Worm (Caenorhabditis elegans) whole organism, L4 larva: ENCODE results near the gene Y69E1A.4.

Source experiments
- F44E2.7 ChIP-seq: fragments of 200-800 bp; sonication (Bioruptor generic); IDR thresholded peaks from 2 replicates; pipeline ENCODE4 v2.1.2; 2022; ENCODE audit warnings: missing genetic modification characterization, missing compliant biosample characterization
- ZK337.2 ChIP-seq: fragments of 200-800 bp; sonication (Bioruptor generic); IDR thresholded peaks from 2 replicates; pipeline ENCODE4 v1.3.6; 2022; ENCODE audit warnings: missing genetic modification reagents, missing genetic modification characterization, missing compliant biosample characterization
- ZK546.5 ChIP-seq, 2 experiments: sonication (generic microtip); optimal IDR thresholded peaks; 2 replicates each; lab custom pipeline; 2017; ENCODE audit warnings: missing biosample characterization in 2 of 2, missing genetic modification characterization in 2 of 2
- aha-1 ChIP-seq: fragments of 150-350 bp; peaks from one replicate; lab custom pipeline; 2014; ENCODE audit warnings: missing biosample characterization, missing genetic modification characterization
- ceh-28 ChIP-seq: fragments of 150-350 bp; optimal IDR thresholded peaks from 2 replicates; lab custom pipeline; 2014; ENCODE audit warnings: missing biosample characterization, missing genetic modification reagents, missing genetic modification characterization
- ceh-32 ChIP-seq: sonication (generic microtip); optimal IDR thresholded peaks from 2 replicates; lab custom pipeline; 2016; ENCODE audit warnings: mild to moderate bottlenecking, missing genetic modification characterization, missing compliant biosample characterization; ENCODE audit not compliant: poor library complexity
- daf-16 ChIP-seq, 3 experiments: sonication (generic microtip); optimal IDR thresholded peaks; 2 replicates each; lab custom pipeline; 2016 to 2017; ENCODE audit warnings: missing genetic modification characterization in 3 of 3, missing genetic modification reagents in 3 of 3, mild to moderate bottlenecking in 2 of 3, missing compliant biosample characterization in 2 of 3, missing biosample characterization in 1 of 3, moderate library complexity in 1 of 3
- dmd-9 ChIP-seq: fragments of 200-800 bp; sonication (Bioruptor generic); IDR thresholded peaks from 2 replicates; pipeline ENCODE4 v1.3.6; 2022; ENCODE audit warnings: missing genetic modification reagents, missing genetic modification characterization, missing compliant biosample characterization
- dpl-1 ChIP-seq: fragments of 150-350 bp; optimal IDR thresholded peaks from 2 replicates; lab custom pipeline; 2014; ENCODE audit warnings: missing biosample characterization, missing genetic modification reagents, missing genetic modification characterization
- dve-1 ChIP-seq: sonication (generic microtip); optimal IDR thresholded peaks from 2 replicates; lab custom pipeline; 2017; ENCODE audit warnings: antibody characterized with exemption, mild to moderate bottlenecking, missing genetic modification characterization, missing compliant biosample characterization; ENCODE audit not compliant: insufficient read depth
- fkh-10 ChIP-seq: fragments of 150-350 bp; optimal IDR thresholded peaks from 2 replicates; lab custom pipeline; 2014; ENCODE audit warnings: missing biosample characterization, missing genetic modification reagents, missing genetic modification characterization
- fos-1 ChIP-seq: fragments of 150-350 bp; optimal IDR thresholded peaks from 2 replicates; lab custom pipeline; 2014; ENCODE audit warnings: missing biosample characterization, missing genetic modification characterization
- gei-8 ChIP-seq: fragments of 200-800 bp; sonication (Bioruptor generic); optimal IDR thresholded peaks from 2 replicates; lab custom pipeline; 2018; ENCODE audit warnings: mild to moderate bottlenecking, missing genetic modification characterization, missing compliant biosample characterization
- hlh-11 ChIP-seq: fragments of 200-800 bp; sonication (Bioruptor generic); optimal IDR thresholded peaks from 2 replicates; lab custom pipeline; 2018; ENCODE audit warnings: mild to moderate bottlenecking, missing genetic modification characterization, missing compliant biosample characterization
- hlh-30 ChIP-seq: sonication (generic microtip); optimal IDR thresholded peaks from 2 replicates; lab custom pipeline; 2017; ENCODE audit warnings: antibody characterized with exemption, mild to moderate bottlenecking, missing genetic modification characterization, missing compliant biosample characterization; ENCODE audit not compliant: insufficient read depth
- lin-13 ChIP-seq: fragments of 150-350 bp; optimal IDR thresholded peaks from 2 replicates; lab custom pipeline; 2014; ENCODE audit warnings: missing biosample characterization, missing genetic modification reagents, missing genetic modification characterization
- lin-15B ChIP-seq: fragments of 150-350 bp; sonication (generic microtip); optimal IDR thresholded peaks from 3 replicates; lab custom pipeline; 2014; ENCODE audit warnings: missing biosample characterization, missing genetic modification characterization
- lin-29 ChIP-seq: fragments of 200-800 bp; sonication (Bioruptor generic); IDR thresholded peaks from 2 replicates; pipeline ENCODE4 v1.3.6; 2022; ENCODE audit warnings: missing genetic modification reagents, missing genetic modification characterization, missing compliant biosample characterization
- lin-38 ChIP-seq: fragments of 200-800 bp; sonication (Bioruptor generic); IDR thresholded peaks from 2 replicates; pipeline ENCODE4 v1.3.6; 2022; ENCODE audit warnings: missing genetic modification reagents, missing genetic modification characterization, missing compliant biosample characterization
- lin-39 ChIP-seq: fragments of 150-350 bp; optimal IDR thresholded peaks from 2 replicates; lab custom pipeline; 2014; ENCODE audit warnings: missing biosample characterization, missing genetic modification reagents, missing genetic modification characterization
- mdl-1 ChIP-seq, 2 experiments: fragments of 150-350 bp in 1 of 2; sonication (generic microtip) in 1 of 2; optimal IDR thresholded peaks; 2 replicates each; lab custom pipeline; 2014 to 2017; ENCODE audit warnings: missing biosample characterization in 2 of 2, missing genetic modification characterization in 2 of 2
- mes-2 ChIP-seq: sonication (generic microtip); optimal IDR thresholded peaks from 2 replicates; lab custom pipeline; 2016; ENCODE audit warnings: missing genotype, mild to moderate bottlenecking, missing genetic modification characterization, missing compliant biosample characterization; ENCODE audit not compliant: poor library complexity, severe bottlenecking
- mxl-3 ChIP-seq: fragments of 200-800 bp; sonication (Bioruptor generic); optimal IDR thresholded peaks from 2 replicates; lab custom pipeline; 2018; ENCODE audit warnings: mild to moderate bottlenecking, missing genetic modification characterization, missing compliant biosample characterization
- nhr-102 ChIP-seq: sonication (generic microtip); optimal IDR thresholded peaks from 2 replicates; lab custom pipeline; 2016; ENCODE audit warnings: mild to moderate bottlenecking, missing genetic modification characterization, moderate library complexity, missing compliant biosample characterization
- nhr-25 ChIP-seq: sonication (generic microtip); optimal IDR thresholded peaks from 2 replicates; lab custom pipeline; 2017; ENCODE audit warnings: missing genetic modification characterization, mild to moderate bottlenecking, missing compliant biosample characterization, antibody characterized with exemption, moderate library complexity, borderline replicate concordance; ENCODE audit not compliant: insufficient read depth
- nhr-28 ChIP-seq: fragments of 150-350 bp; optimal IDR thresholded peaks from 2 replicates; lab custom pipeline; 2014; ENCODE audit warnings: missing biosample characterization, missing genetic modification characterization
- nhr-76 ChIP-seq: fragments of 150-350 bp; optimal IDR thresholded peaks from 2 replicates; lab custom pipeline; 2014; ENCODE audit warnings: missing biosample characterization, missing genetic modification characterization
- nhr-77 ChIP-seq: fragments of 150-350 bp; optimal IDR thresholded peaks from 2 replicates; lab custom pipeline; 2014; ENCODE audit warnings: missing biosample characterization, missing genetic modification characterization
- php-3 ChIP-seq: fragments of 200-800 bp; sonication (Bioruptor generic); IDR thresholded peaks from 2 replicates; pipeline ENCODE4 v1.3.6; 2022; ENCODE audit warnings: missing genetic modification reagents, missing genetic modification characterization, missing compliant biosample characterization
- rbr-2 ChIP-seq: sonication (generic microtip); optimal IDR thresholded peaks from 2 replicates; lab custom pipeline; 2016; ENCODE audit warnings: missing genotype, missing genetic modification characterization, missing compliant biosample characterization
- saeg-2 ChIP-seq: fragments of 200-800 bp; sonication (Bioruptor generic); IDR thresholded peaks from 2 replicates; pipeline ENCODE4 v1.3.6; 2022; ENCODE audit warnings: missing genetic modification reagents, missing genetic modification characterization, missing compliant biosample characterization
- set-16 ChIP-seq: fragments of 200-800 bp; sonication (Bioruptor generic); IDR thresholded peaks from 2 replicates; pipeline ENCODE4 v1.3.6; 2022; ENCODE audit warnings: missing genetic modification reagents, missing genetic modification characterization, missing compliant biosample characterization
- skn-1 ChIP-seq: fragments of 150-350 bp; optimal IDR thresholded peaks from 2 replicates; lab custom pipeline; 2014; ENCODE audit warnings: missing biosample characterization, missing genetic modification characterization
- snpc-1.2 ChIP-seq: fragments of 200-800 bp; sonication (Bioruptor generic); IDR thresholded peaks from 2 replicates; pipeline ENCODE4 v1.3.6; 2022; ENCODE audit warnings: missing genetic modification reagents, missing genetic modification characterization, missing compliant biosample characterization
- spr-3 ChIP-seq: fragments of 200-800 bp; sonication (Bioruptor generic); optimal IDR thresholded peaks from 2 replicates; lab custom pipeline; 2018; ENCODE audit warnings: mild to moderate bottlenecking, missing genetic modification characterization, missing compliant biosample characterization
- unc-130 ChIP-seq: sonication (generic microtip); optimal IDR thresholded peaks from 2 replicates; lab custom pipeline; 2016; ENCODE audit warnings: missing genetic modification reagents, missing genetic modification characterization, missing compliant biosample characterization
- unc-62 ChIP-seq, 3 experiments: fragments of 150-350 bp in 1 of 3; sonication (generic microtip); optimal IDR thresholded peaks in 2 of 3; peaks in 1 of 3; 1 replicate in 1 of 3; 2 replicates in 2 of 3; lab custom pipeline; 2014 to 2017; ENCODE audit warnings: missing biosample characterization in 3 of 3, missing genetic modification characterization in 3 of 3, missing genetic modification reagents in 3 of 3, missing genotype in 1 of 3
- vab-7 ChIP-seq: fragments of 200-800 bp; sonication (Bioruptor generic); IDR thresholded peaks from 2 replicates; pipeline ENCODE4 v1.3.6; 2022; ENCODE audit warnings: missing genetic modification reagents, missing genetic modification characterization, missing compliant biosample characterization
- ztf-11 ChIP-seq: fragments of 150-350 bp; optimal IDR thresholded peaks from 2 replicates; lab custom pipeline; 2014; ENCODE audit warnings: missing biosample characterization, missing genetic modification characterization

The Y69E1A.4 gene

ce11 chrIV:10950363-10951214 is 4.5 kb upstream of the Y69E1A.4 start:
- TF ChIP-seq gei-8 = peak; percentile 16
- TF ChIP-seq fos-1 (tag; lab: Kevin White, UChicago) = no peak
- TF ChIP-seq unc-62 (GFP tag; optimal IDR thresholded peaks at IDR 0.05 in 1 of 2; lab: Kevin White, UChicago) = peak in 1 of 2 experiments; percentile 92
- no peak for TF ChIP-seq unc-62 (tag; optimal IDR thresholded peaks at IDR 0.05; lab: Kevin White, UChicago)

- TF ChIP-seq dve-1 (tag; lab: Kevin White, UChicago) (no peak), ZK337.2 (GFP tag; lab: Robert Waterston, UW) (no peak), snpc-1.2 (GFP tag; lab: Robert Waterston, UW) (no peak), dpl-1 (no peak), ztf-11 (no peak), unc-130 (no peak)
Measured at ce11 chrIV:10951997-10952396, 3.1 kb upstream of the Y69E1A.4 start, which contains the start of gene Y69E1A.3. Gene Y69E1A.3, plus strand, starts transcription at chrIV:10952297.

DNA sequence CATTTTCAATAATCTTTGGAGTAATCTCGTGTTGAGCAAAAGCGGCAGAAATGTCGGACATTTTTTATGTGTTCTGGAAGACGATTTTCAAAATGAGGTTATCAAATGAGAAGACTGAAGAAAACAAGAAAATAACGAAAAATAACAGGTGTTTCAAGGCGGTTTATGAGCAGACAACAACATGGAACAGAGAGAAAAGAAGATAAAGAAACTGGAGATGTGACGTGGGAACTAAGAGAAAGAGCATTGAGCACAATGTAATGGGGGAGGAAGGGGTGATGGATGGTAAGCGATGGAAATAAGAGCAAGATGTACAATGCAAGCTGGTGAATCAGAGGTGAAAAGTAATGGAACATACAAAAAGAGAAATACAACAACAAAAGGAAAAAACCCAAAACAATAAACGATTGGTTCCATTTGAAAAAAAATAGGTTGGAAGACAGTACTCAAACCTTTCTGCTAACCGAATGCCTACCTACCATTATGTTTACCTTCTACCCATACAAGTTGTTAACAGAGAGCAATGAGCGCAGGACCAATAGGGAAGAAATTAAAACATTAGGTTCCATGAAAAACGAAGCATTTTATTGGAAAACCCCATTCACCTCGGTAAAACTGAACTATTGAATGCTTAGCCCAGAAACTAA is 2.7 kb downstream of the Y69E1A.4 start, which contains the start of gene Y69E1A.5:
Gene Y69E1A.5, minus strand, starts transcription at position 73 of the 647 bp plus-strand sequence.
- peak in 1 of 2 experiments; percentile 97 for TF ChIP-seq unc-62 (GFP tag; optimal IDR thresholded peaks at IDR 0.05 in 1 of 2; lab: Kevin White, UChicago)
- no peak for TF ChIP-seq unc-62 (tag; optimal IDR thresholded peaks at IDR 0.05; lab: Kevin White, UChicago)
- no peak for TF ChIP-seq set-16 (GFP tag; lab: Robert Waterston, UW)
- no peak for TF ChIP-seq dmd-9
- TF ChIP-seq daf-16 (GFP tag; optimal IDR thresholded peaks at IDR 0.05; lab: Kevin White, UChicago) = peak in 1 of 2 experiments; percentile 41
- TF ChIP-seq daf-16 (tag; optimal IDR thresholded peaks at IDR 0.05; lab: Kevin White, UChicago) = no peak

DNA sequence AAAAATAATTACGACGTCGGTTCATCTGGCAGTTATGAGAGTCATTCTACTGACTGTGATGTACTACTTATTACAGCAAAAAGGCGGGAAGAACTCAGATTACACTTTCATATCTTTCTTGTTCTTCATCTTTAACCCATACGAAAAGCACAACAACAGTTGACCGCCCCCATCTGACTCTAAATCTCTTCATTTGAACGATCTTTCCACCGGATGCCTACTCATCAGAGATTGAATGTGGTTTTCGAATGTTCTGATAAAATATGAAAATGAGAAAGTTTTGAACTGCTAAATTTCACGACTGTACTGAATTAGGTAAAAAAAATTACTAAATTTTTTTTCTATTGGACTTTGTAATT is 3.2 kb downstream of the Y69E1A.4 start, which contains the start of gene sri-19:
Gene sri-19, plus strand, starts transcription at position 143 of the 359 bp plus-strand sequence.
- TF ChIP-seq saeg-2 (GFP tag; lab: Robert Waterston, UW) (no peak), spr-3 (GFP tag; lab: Kevin White, UChicago) (no peak), hlh-11 (no peak), snpc-1.2 (GFP tag; lab: Robert Waterston, UW) (no peak), lin-15B (tag; lab: Kevin White, UChicago) (no peak), mes-2 (no peak), skn-1 (no peak), daf-16 (GFP tag; optimal IDR thresholded peaks at IDR 0.05; lab: Kevin White, UChicago) (no peak), daf-16 (tag; optimal IDR thresholded peaks at IDR 0.05; lab: Kevin White, UChicago) (no peak)

- no peak for TF ChIP-seq fkh-10 (GFP tag; lab: Kevin White, UChicago)
- no peak for TF ChIP-seq rbr-2 (tag; lab: Kevin White, UChicago)
- TF ChIP-seq ZK546.5 (tag; optimal IDR thresholded peaks at IDR 0.05; lab: Kevin White, UChicago) = no peak
- no peak for TF ChIP-seq vab-7 (GFP tag; lab: Robert Waterston, UW)
- TF ChIP-seq nhr-25 (tag; lab: Kevin White, UChicago) = no peak
- TF ChIP-seq nhr-102 (tag; lab: Kevin White, UChicago) = no peak
- no peak for TF ChIP-seq lin-29 (GFP tag; lab: Robert Waterston, UW)
- TF ChIP-seq lin-13 (GFP tag; lab: Kevin White, UChicago) = no peak
- no peak for TF ChIP-seq ceh-32 (tag; lab: Kevin White, UChicago)
- TF ChIP-seq mdl-1 (tag; optimal IDR thresholded peaks at IDR 0.05; lab: Kevin White, UChicago) = peak in 1 of 2 experiments; percentile 1
- no peak for TF ChIP-seq lin-38 (GFP tag; lab: Robert Waterston, UW)
- peak; percentile 56 for TF ChIP-seq nhr-28
- TF ChIP-seq aha-1 (tag; lab: Kevin White, UChicago) = no peak
- peak; percentile 44 for TF ChIP-seq hlh-30 (tag; lab: Kevin White, UChicago)
- no peak for TF ChIP-seq F44E2.7
- peak; percentile 12 for TF ChIP-seq mxl-3 (GFP tag; lab: Kevin White, UChicago)
- no peak for TF ChIP-seq lin-39 (tag; lab: Kevin White, UChicago)
- no peak for TF ChIP-seq php-3 (GFP tag; lab: Robert Waterston, UW)
- no peak for TF ChIP-seq mes-2
- peak; percentile 24 for TF ChIP-seq nhr-77 (tag; lab: Kevin White, UChicago)
- TF ChIP-seq spr-3 (GFP tag; lab: Kevin White, UChicago) = no peak
- no peak for TF ChIP-seq nhr-76
- TF ChIP-seq dve-1 (tag; lab: Kevin White, UChicago) = peak; percentile 52
- no peak for TF ChIP-seq ceh-28 (tag; lab: Kevin White, UChicago)
Measured at ce11 chrIV:10964688-10965087, 9.6 kb downstream of the Y69E1A.4 start.
